Worm (Caenorhabditis elegans) whole organism, mixed stage, embryonic: ENCODE measurements around the gene K04G7.1.

Experiments used
- blmp-1 ChIP-seq: fragments of 150-350 bp; optimal IDR thresholded peaks from 2 replicates; lab custom pipeline; 2014; ENCODE audit warnings: missing biosample characterization, missing genetic modification characterization
- ces-1 ChIP-seq: fragments of 150-350 bp; optimal IDR thresholded peaks from 2 replicates; lab custom pipeline; 2014; ENCODE audit warnings: missing biosample characterization, missing genetic modification reagents, missing genetic modification characterization
- elt-1 ChIP-seq: sonication (generic microtip); optimal IDR thresholded peaks from 2 replicates; lab custom pipeline; 2017; ENCODE audit warnings: missing genetic modification characterization, mild to moderate bottlenecking, missing compliant biosample characterization, antibody characterized with exemption, moderate library complexity, borderline replicate concordance; ENCODE audit not compliant: insufficient read depth
- mep-1 ChIP-seq: fragments of 150-350 bp; optimal IDR thresholded peaks from 2 replicates; lab custom pipeline; 2017; ENCODE audit warnings: missing biosample characterization, missing genetic modification reagents, missing genetic modification characterization, inconsistent platforms
- nhr-12 ChIP-seq: fragments of 150-350 bp; optimal IDR thresholded peaks from 2 replicates; lab custom pipeline; 2014; ENCODE audit warnings: missing biosample characterization, missing genetic modification characterization
- nhr-28 ChIP-seq: fragments of 150-350 bp; optimal IDR thresholded peaks from 2 replicates; lab custom pipeline; 2014; ENCODE audit warnings: missing biosample characterization, missing genetic modification characterization
- sptf-1 ChIP-seq: sonication (generic microtip); optimal IDR thresholded peaks from 2 replicates; lab custom pipeline; 2017; ENCODE audit warnings: mild to moderate bottlenecking, missing genetic modification characterization, moderate library complexity, missing compliant biosample characterization

DNA sequence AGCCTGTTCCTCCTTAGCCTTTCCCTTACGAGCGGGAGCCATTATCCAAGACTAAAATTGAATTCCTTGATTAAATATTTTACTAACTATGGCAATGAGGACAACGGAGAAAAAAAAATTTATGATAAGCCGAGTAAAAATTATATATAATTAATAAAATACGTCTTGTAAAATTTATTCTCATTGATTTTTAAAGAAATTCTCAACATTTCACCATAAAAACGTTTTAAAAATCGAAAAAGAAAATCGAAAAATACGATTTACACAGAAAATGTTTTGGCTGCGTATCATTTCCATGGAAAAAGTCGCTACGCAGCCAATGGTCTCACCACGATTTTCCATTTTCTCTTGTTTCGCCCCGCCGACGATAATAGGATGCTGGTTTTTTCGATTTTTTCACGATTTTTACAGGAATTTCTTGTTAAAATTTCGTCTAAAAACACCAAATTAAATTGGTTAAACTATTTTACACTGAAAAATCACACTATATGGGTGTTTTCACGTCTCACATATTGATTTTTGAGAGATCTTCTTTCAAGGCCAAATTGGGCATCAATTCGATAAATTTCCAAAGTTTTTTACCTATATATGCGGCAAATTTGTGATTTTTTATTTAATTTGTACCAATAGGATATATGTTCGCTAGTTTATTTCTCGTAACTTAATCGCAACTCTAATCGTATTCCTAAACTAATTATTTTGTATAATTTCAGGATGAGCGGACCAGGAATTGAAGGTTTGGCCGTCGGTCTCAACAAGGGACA lies 17.2 kb downstream of the K04G7.1 start, which contains the start of the genes rps-14 and rpl-36:
- TF ChIP-seq elt-1 (tag; lab: Kevin White, UChicago) (no peak), mep-1 (peak; percentile 91), sptf-1 (peak; percentile 57), blmp-1 (tag; lab: Kevin White, UChicago) (peak; percentile 15), nhr-12 (tag; lab: Kevin White, UChicago) (no peak), ces-1 (GFP tag; lab: Kevin White, UChicago) (peak; percentile 41), nhr-28 (tag; lab: Kevin White, UChicago) (no peak)
